Worm (Caenorhabditis elegans): Measurements from ENCODE around the gene Y17G9B.5.

- TF ChIP-seq ces-1 (GFP tag; optimal IDR thresholded peaks at IDR 0.05) (no peak), tlp-1 (tag; optimal IDR thresholded peaks at IDR 0.05) (no peak), alr-1 (tag; optimal IDR thresholded peaks at IDR 0.05; ENCODE audit: borderline replicate concordance) (no peak), elt-2 (tag; optimal IDR thresholded peaks at IDR 0.05) (no peak), nhr-12 (tag; optimal IDR thresholded peaks at IDR 0.05) (no peak), nhr-11 (tag; optimal IDR thresholded peaks at IDR 0.05) (no peak), ama-1 (optimal IDR thresholded peaks at IDR 0.05) (no peak)
These were observed 13.8 kb downstream of the Y17G9B.5 start, which contains the start of gene Y17G9B.2 for ce11 chrIV:4763844-4764243.

All from whole organism, L1 larva.